Fruit fly (Drosophila melanogaster): ENCODE data around the gene CG2310.

CG2310 gene

dm6 chr3R:29478952-29479538 lies 14.3 kb downstream of the CG2310 start (continued):
- TF ChIP-seq psq (GFP tag; optimal IDR thresholded peaks at IDR 0.05), result peak; percentile 50
- TF ChIP-seq foxo (GFP tag; optimal IDR thresholded peaks at IDR 0.05), result peak in 1 of 2 experiments; percentile 75
- TF ChIP-seq jim (GFP tag; optimal IDR thresholded peaks at IDR 0.05), result no peak
- TF ChIP-seq usp (GFP tag; optimal IDR thresholded peaks at IDR 0.05), result no peak
- TF ChIP-seq Rel (GFP tag; optimal IDR thresholded peaks at IDR 0.05), result no peak
- no peak for TF ChIP-seq Rel (tag; optimal IDR thresholded peaks at IDR 0.05)
- TF ChIP-seq sv (GFP tag; optimal IDR thresholded peaks at IDR 0.05), result no peak
- TF ChIP-seq Mio (GFP tag; optimal IDR thresholded peaks at IDR 0.05), result no peak
- no peak for TF ChIP-seq Abd-B (GFP tag; optimal IDR thresholded peaks at IDR 0.05)

- TF ChIP-seq dsf (GFP tag; optimal IDR thresholded peaks at IDR 0.05; ENCODE audit: borderline replicate concordance), result no peak
- TF ChIP-seq Hr83 (GFP tag; optimal IDR thresholded peaks at IDR 0.05; ENCODE audit: poor library complexity, severe bottlenecking), result no peak
- no peak for TF ChIP-seq GATAd (GFP tag; optimal IDR thresholded peaks at IDR 0.05)
- no peak for TF ChIP-seq N (GFP tag; optimal IDR thresholded peaks at IDR 0.05)
- no peak for TF ChIP-seq rgr (GFP tag; optimal IDR thresholded peaks at IDR 0.05)
- no peak for TF ChIP-seq Dif (GFP tag; optimal IDR thresholded peaks at IDR 0.05; ENCODE audit: partially characterized antibody)
- no peak for TF ChIP-seq pan (optimal IDR thresholded peaks at IDR 0.05)
- TF ChIP-seq usp (GFP tag; optimal IDR thresholded peaks at IDR 0.05), result no peak
- TF ChIP-seq Rel (GFP tag; optimal IDR thresholded peaks at IDR 0.05), result no peak
- no peak for TF ChIP-seq Rel (tag; optimal IDR thresholded peaks at IDR 0.05)
- TF ChIP-seq HLH106 (tag; optimal IDR thresholded peaks at IDR 0.05), result no peak
- no peak for TF ChIP-seq Hr78 (GFP tag; optimal IDR thresholded peaks at IDR 0.05)
- no peak for TF ChIP-seq Hnf4 (GFP tag; optimal IDR thresholded peaks at IDR 0.05)
Measured at dm6 chr3R:29470122-29470521, 23.2 kb downstream of the CG2310 start.

dm6 chr3R:29466759-29467158 lies 26.6 kb downstream of the CG2310 start:
- no peak for TF ChIP-seq Jra (GFP tag; optimal IDR thresholded peaks at IDR 0.05)
- no peak for TF ChIP-seq OdsH (GFP tag; optimal IDR thresholded peaks at IDR 0.05)
- TF ChIP-seq foxo (GFP tag; optimal IDR thresholded peaks at IDR 0.05), result no peak
- TF ChIP-seq dl (GFP tag; optimal IDR thresholded peaks at IDR 0.05; ENCODE audit: insufficient read depth in 1 of 2, partially characterized antibody in 2 of 2), result no peak
- no peak for TF ChIP-seq Hr78 (GFP tag; optimal IDR thresholded peaks at IDR 0.05)
- TF ChIP-seq CG32264 (GFP tag; optimal IDR thresholded peaks at IDR 0.05), result no peak
- no peak for TF ChIP-seq Abd-B (GFP tag; optimal IDR thresholded peaks at IDR 0.05)
- no peak for TF ChIP-seq Mio (GFP tag; optimal IDR thresholded peaks at IDR 0.05)
- TF ChIP-seq fru (GFP tag; optimal IDR thresholded peaks at IDR 0.05), result no peak
- TF ChIP-seq Sp1 (GFP tag; optimal IDR thresholded peaks at IDR 0.05), result no peak
- no peak for TF ChIP-seq psq (GFP tag; optimal IDR thresholded peaks at IDR 0.05)
- no peak for TF ChIP-seq jim (GFP tag; optimal IDR thresholded peaks at IDR 0.05)
- no peak for TF ChIP-seq Dfd (GFP tag; optimal IDR thresholded peaks at IDR 0.05)
- no peak for TF ChIP-seq usp (GFP tag; optimal IDR thresholded peaks at IDR 0.05)
- no peak for TF ChIP-seq brk (GFP tag; optimal IDR thresholded peaks at IDR 0.05)
- no peak for TF ChIP-seq N (GFP tag; optimal IDR thresholded peaks at IDR 0.05)
- TF ChIP-seq tai (GFP tag; optimal IDR thresholded peaks at IDR 0.05), result no peak
- no peak for TF ChIP-seq GATAd (GFP tag; optimal IDR thresholded peaks at IDR 0.05)

- TF ChIP-seq sv (GFP tag; optimal IDR thresholded peaks at IDR 0.05), result no peak
- no peak for TF ChIP-seq pan (optimal IDR thresholded peaks at IDR 0.05)
- TF ChIP-seq Hr78 (GFP tag; optimal IDR thresholded peaks at IDR 0.05), result no peak
- TF ChIP-seq Abd-B (GFP tag; optimal IDR thresholded peaks at IDR 0.05), result no peak
- no peak for TF ChIP-seq Vsx2 (GFP tag; optimal IDR thresholded peaks at IDR 0.05; ENCODE audit: partially characterized antibody)
Measured at dm6 chr3R:29461846-29462245, 31.5 kb downstream of the CG2310 start.

dm6 chr3R:29461069-29461468 lies 32.2 kb downstream of the CG2310 start:
- TF ChIP-seq psq (GFP tag; optimal IDR thresholded peaks at IDR 0.05) (peak; percentile 59), pan (optimal IDR thresholded peaks at IDR 0.05) (no peak), fru (GFP tag; optimal IDR thresholded peaks at IDR 0.05) (peak; percentile 37), Dfd (GFP tag; optimal IDR thresholded peaks at IDR 0.05) (no peak), brk (GFP tag; optimal IDR thresholded peaks at IDR 0.05) (no peak), HLH106 (tag; optimal IDR thresholded peaks at IDR 0.05) (peak; percentile 44), h (GFP tag; optimal IDR thresholded peaks at IDR 0.05) (peak; percentile 14), woc (GFP tag; optimal IDR thresholded peaks at IDR 0.05) (peak; percentile 22), CrebA (GFP tag; optimal IDR thresholded peaks at IDR 0.05; ENCODE audit: borderline replicate concordance) (no peak), N (GFP tag; optimal IDR thresholded peaks at IDR 0.05) (no peak), ey (GFP tag; optimal IDR thresholded peaks at IDR 0.05) (peak; percentile 41), lola (GFP tag; optimal IDR thresholded peaks at IDR 0.05) (no peak), br (GFP tag; optimal IDR thresholded peaks at IDR 0.05) (peak; percentile 33), Hnf4 (GFP tag; optimal IDR thresholded peaks at IDR 0.05) (peak; percentile 4), Dif (GFP tag; optimal IDR thresholded peaks at IDR 0.05; ENCODE audit: partially characterized antibody) (no peak), dsf (GFP tag; optimal IDR thresholded peaks at IDR 0.05; ENCODE audit: borderline replicate concordance) (no peak), Hr78 (GFP tag; optimal IDR thresholded peaks at IDR 0.05) (no peak), Rel (GFP tag; optimal IDR thresholded peaks at IDR 0.05) (no peak), Rel (tag; optimal IDR thresholded peaks at IDR 0.05) (no peak), Abd-B (GFP tag; optimal IDR thresholded peaks at IDR 0.05) (no peak), foxo (GFP tag; optimal IDR thresholded peaks at IDR 0.05) (peak in 1 of 2 experiments; percentile 44), rgr (GFP tag; optimal IDR thresholded peaks at IDR 0.05) (peak; percentile 2), OdsH (GFP tag; optimal IDR thresholded peaks at IDR 0.05) (no peak), Sp1 (GFP tag; optimal IDR thresholded peaks at IDR 0.05) (peak; percentile 5), Vsx2 (GFP tag; optimal IDR thresholded peaks at IDR 0.05; ENCODE audit: partially characterized antibody) (no peak)

Measured in whole organism, wandering third instar larva.